Fruit fly (Drosophila melanogaster): Measurements from ENCODE around the gene CG7992.

- TF ChIP-seq bab1 (GFP tag; optimal IDR thresholded peaks at IDR 0.05) (no peak), cnc (optimal IDR thresholded peaks at IDR 0.05) (no peak), CG5204 (GFP tag; optimal IDR thresholded peaks at IDR 0.05) (no peak), ovo (GFP tag; optimal IDR thresholded peaks at IDR 0.05) (no peak), cic (GFP tag; optimal IDR thresholded peaks at IDR 0.05) (no peak), kay (GFP tag; ENCODE audit: borderline replicate concordance) (no peak), toe (GFP tag; optimal IDR thresholded peaks at IDR 0.05) (no peak), Crg-1 (GFP tag; optimal IDR thresholded peaks at IDR 0.05) (no peak), CG33017 (tag; optimal IDR thresholded peaks at IDR 0.05) (no peak), CG11617 (GFP tag; optimal IDR thresholded peaks at IDR 0.05) (no peak), pad (GFP tag; optimal IDR thresholded peaks at IDR 0.05) (no peak)
These were observed 48.9 kb upstream of the CG7992 start for dm6 chrX:19295831-19296423.
